Worm (Caenorhabditis elegans) whole organism, young adult: Measurements from ENCODE around the gene C54G10.1.

ENCODE experiments used
- D2030.7 ChIP-seq: fragments of 200-800 bp; sonication (Bioruptor generic); IDR thresholded peaks from 2 replicates; pipeline ENCODE4 v1.3.6; 2022; ENCODE audit warnings: missing genetic modification reagents, missing genetic modification characterization, missing compliant biosample characterization
- F49E8.2 ChIP-seq: sonication (generic microtip); optimal IDR thresholded peaks from 3 replicates; lab custom pipeline; 2017; ENCODE audit warnings: missing genetic modification characterization, mild to moderate bottlenecking, missing compliant biosample characterization, antibody characterized with exemption, moderate library complexity; ENCODE audit not compliant: insufficient read depth
- F55B11.4 ChIP-seq: sonication (generic microtip); optimal IDR thresholded peaks from 2 replicates; lab custom pipeline; 2016; ENCODE audit warnings: missing compliant biosample characterization, missing genetic modification characterization, borderline replicate concordance; ENCODE audit not compliant: insufficient read depth
- F57C9.4 ChIP-seq: sonication (generic microtip); optimal IDR thresholded peaks from 2 replicates; lab custom pipeline; 2017; ENCODE audit warnings: mild to moderate bottlenecking, missing genetic modification characterization, missing compliant biosample characterization
- K11D2.4 ChIP-seq: fragments of 200-800 bp; sonication (Bioruptor generic); IDR thresholded peaks from 2 replicates; pipeline ENCODE4 v1.3.6; 2022; ENCODE audit warnings: missing genetic modification reagents, missing genetic modification characterization, missing compliant biosample characterization
- Y56A3A.18 ChIP-seq: fragments of 200-800 bp; sonication (Bioruptor generic); IDR thresholded peaks from 2 replicates; pipeline ENCODE4 v1.3.6; 2022; ENCODE audit warnings: missing genetic modification reagents, missing genetic modification characterization, missing compliant biosample characterization
- ZK185.1 ChIP-seq: sonication (generic microtip); optimal IDR thresholded peaks from 2 replicates; lab custom pipeline; 2016; ENCODE audit warnings: mild to moderate bottlenecking, missing genetic modification characterization, missing compliant biosample characterization; ENCODE audit not compliant: poor library complexity, severe bottlenecking
- aptf-3 ChIP-seq: fragments of 200-800 bp; sonication (Bioruptor generic); IDR thresholded peaks from 2 replicates; pipeline ENCODE4 v1.3.6; 2022; ENCODE audit warnings: missing genetic modification characterization, missing compliant biosample characterization
- attf-5 ChIP-seq: fragments of 200-800 bp; sonication (Bioruptor generic); optimal IDR thresholded peaks from 2 replicates; lab custom pipeline; 2018; ENCODE audit warnings: mild to moderate bottlenecking, missing genetic modification characterization, missing compliant biosample characterization
- bed-1 ChIP-seq: fragments of 200-800 bp; sonication (Bioruptor generic); IDR thresholded peaks from 2 replicates; pipeline ENCODE4 v1.3.6; 2022; ENCODE audit warnings: missing genetic modification reagents, missing genetic modification characterization, missing compliant biosample characterization
- ccch-3 ChIP-seq: fragments of 200-800 bp; sonication (Bioruptor generic); optimal IDR thresholded peaks from 2 replicates; lab custom pipeline; 2018; ENCODE audit warnings: mild to moderate bottlenecking, missing genetic modification characterization, missing compliant biosample characterization
- cebp-1 ChIP-seq, 2 experiments: fragments of 200-800 bp in 1 of 2; sonication (Bioruptor generic) in 1 of 2; sonication (generic microtip) in 1 of 2; IDR thresholded peaks in 1 of 2; optimal IDR thresholded peaks in 1 of 2; 2 replicates each; pipeline versions ENCODE4 v1.3.6 to Lab custom; 2017 to 2022; ENCODE audit warnings: missing compliant biosample characterization in 2 of 2, missing genetic modification characterization in 2 of 2, mild to moderate bottlenecking in 1 of 2, missing genetic modification reagents in 1 of 2, moderate library complexity in 1 of 2
- ceh-100 ChIP-seq: fragments of 200-800 bp; sonication (Bioruptor generic); IDR thresholded peaks from 2 replicates; pipeline ENCODE4 v1.3.6; 2022; ENCODE audit warnings: missing genetic modification reagents, missing genetic modification characterization, missing compliant biosample characterization
- ceh-40 ChIP-seq: fragments of 200-800 bp; sonication (Bioruptor generic); IDR thresholded peaks from 2 replicates; pipeline ENCODE4 v1.3.6; 2022; ENCODE audit warnings: missing genetic modification characterization, missing compliant biosample characterization
- efl-1 ChIP-seq: fragments of 150-350 bp; optimal IDR thresholded peaks from 2 replicates; lab custom pipeline; 2014; ENCODE audit warnings: missing biosample characterization, missing genetic modification reagents, missing genetic modification characterization
- him-1 ChIP-seq: sonication (generic microtip); optimal IDR thresholded peaks from 2 replicates; lab custom pipeline; 2016; ENCODE audit warnings: missing genotype, missing genetic modification reagents, missing genetic modification characterization, missing compliant biosample characterization
- hlh-12 ChIP-seq: sonication (generic microtip); optimal IDR thresholded peaks from 2 replicates; lab custom pipeline; 2016; ENCODE audit warnings: missing genetic modification characterization, missing compliant biosample characterization
- hmg-1.2 ChIP-seq: fragments of 200-800 bp; sonication (Bioruptor generic); IDR thresholded peaks from 2 replicates; pipeline ENCODE4 v1.3.6; 2022; ENCODE audit warnings: missing genetic modification reagents, missing genetic modification characterization, missing compliant biosample characterization
- lag-1 ChIP-seq: fragments of 200-800 bp; sonication (Bioruptor generic); IDR thresholded peaks from 2 replicates; pipeline ENCODE4 v1.3.6; 2022; ENCODE audit warnings: missing genetic modification reagents, missing genetic modification characterization, missing compliant biosample characterization
- let-526 ChIP-seq: fragments of 200-800 bp; sonication (Bioruptor generic); IDR thresholded peaks from 2 replicates; pipeline ENCODE4 v1.3.6; 2022; ENCODE audit warnings: missing genetic modification reagents, missing genetic modification characterization, missing compliant biosample characterization
- let-607 ChIP-seq, 2 experiments: fragments of 200-800 bp in 1 of 2; sonication (Bioruptor generic) in 1 of 2; sonication (generic microtip) in 1 of 2; optimal IDR thresholded peaks; 2 replicates each; lab custom pipeline; 2016 to 2018; ENCODE audit warnings: mild to moderate bottlenecking in 2 of 2, missing compliant biosample characterization in 2 of 2, missing genetic modification characterization in 2 of 2, moderate library complexity in 2 of 2, missing genotype in 1 of 2
- lin-26 ChIP-seq: fragments of 200-800 bp; sonication (Bioruptor generic); IDR thresholded peaks from 2 replicates; pipeline ENCODE4 v1.3.6; 2022; ENCODE audit warnings: missing genetic modification reagents, missing genetic modification characterization, missing compliant biosample characterization
- lir-1 ChIP-seq: fragments of 200-800 bp; sonication (Bioruptor generic); conservative IDR thresholded peaks from 2 replicates; pipeline ENCODE4 v1.3.6; 2022; ENCODE audit warnings: missing genetic modification reagents, missing genetic modification characterization, missing compliant biosample characterization
- nfya-2 ChIP-seq: fragments of 200-800 bp; sonication (Bioruptor generic); IDR thresholded peaks from 2 replicates; pipeline ENCODE4 v1.3.6; 2022; ENCODE audit warnings: missing genetic modification reagents, missing genetic modification characterization, missing compliant biosample characterization
- nhr-27 ChIP-seq: fragments of 200-800 bp; sonication (Bioruptor generic); optimal IDR thresholded peaks from 2 replicates; lab custom pipeline; 2018; ENCODE audit warnings: mild to moderate bottlenecking, missing genetic modification characterization, moderate library complexity, missing compliant biosample characterization
- nhr-90 ChIP-seq: sonication (generic microtip); optimal IDR thresholded peaks from 2 replicates; lab custom pipeline; 2016; ENCODE audit warnings: missing genotype, mild to moderate bottlenecking, missing genetic modification characterization, missing compliant biosample characterization
- pbrm-1 ChIP-seq: fragments of 200-800 bp; sonication (Bioruptor generic); IDR thresholded peaks from 2 replicates; pipeline ENCODE4 v1.3.6; 2022; ENCODE audit warnings: missing genetic modification reagents, missing genetic modification characterization, missing compliant biosample characterization
- pha-4 ChIP-seq: fragments of 150-350 bp; sonication (generic microtip); optimal IDR thresholded peaks from 2 replicates; lab custom pipeline; 2014; ENCODE audit warnings: missing biosample characterization, missing genetic modification reagents, missing genetic modification characterization
- rec-8 ChIP-seq, 2 experiments: sonication (generic microtip); optimal IDR thresholded peaks; 2 replicates each; lab custom pipeline; 2016; ENCODE audit warnings: mild to moderate bottlenecking in 2 of 2, missing genetic modification characterization in 2 of 2, missing genetic modification reagents in 2 of 2, missing genotype in 2 of 2, missing biosample characterization in 1 of 2, missing compliant biosample characterization in 1 of 2, moderate library complexity in 1 of 2
- snpc-1.3 ChIP-seq: sonication (generic microtip); optimal IDR thresholded peaks from 2 replicates; lab custom pipeline; 2017; ENCODE audit warnings: missing genetic modification characterization, mild to moderate bottlenecking, missing compliant biosample characterization, antibody characterized with exemption, moderate library complexity, missing genotype, missing genetic modification reagents; ENCODE audit not compliant: insufficient read depth
- tlf-1 ChIP-seq: fragments of 200-800 bp; sonication (Bioruptor generic); optimal IDR thresholded peaks from 2 replicates; lab custom pipeline; 2018; ENCODE audit warnings: mild to moderate bottlenecking, missing genetic modification characterization, missing compliant biosample characterization
- unc-130 ChIP-seq: sonication (generic microtip); optimal IDR thresholded peaks from 2 replicates; lab custom pipeline; 2016; ENCODE audit warnings: missing genetic modification reagents, missing genetic modification characterization, missing compliant biosample characterization
- ztf-3 ChIP-seq: fragments of 200-800 bp; sonication (Bioruptor generic); optimal IDR thresholded peaks from 2 replicates; lab custom pipeline; 2018; ENCODE audit warnings: mild to moderate bottlenecking, missing genetic modification characterization, missing compliant biosample characterization
- ztf-6 ChIP-seq: fragments of 200-800 bp; sonication (Bioruptor generic); IDR thresholded peaks from 2 replicates; pipeline ENCODE4 v1.3.6; 2022; ENCODE audit warnings: missing genetic modification reagents, missing genetic modification characterization, missing compliant biosample characterization

Gene C54G10.1

ce11 chrV:14645817-14646789 lies 5.2 kb downstream of the C54G10.1 start, which contains the start of the genes rfc-1 and pmp-3 (continued):
- TF ChIP-seq rec-8 (tag; optimal IDR thresholded peaks at IDR 0.05; lab: Kevin White, UChicago) (no peak), ceh-40 (GFP tag; lab: Robert Waterston, UW) (no peak)

ce11 chrV:14648825-14649224 lies 7.9 kb downstream of the C54G10.1 start:
- no peak for TF ChIP-seq lir-1
- no peak for TF ChIP-seq pha-4 (tag; lab: Kevin White, UChicago)
- no peak for TF ChIP-seq him-1 (tag; lab: Kevin White, UChicago)
- TF ChIP-seq F55B11.4 (tag; lab: Kevin White, UChicago), result no peak
- TF ChIP-seq pbrm-1 (GFP tag; lab: Robert Waterston, UW), result no peak
- TF ChIP-seq hlh-12, result no peak
- no peak for TF ChIP-seq hmg-1.2
- TF ChIP-seq nhr-27 (tag; lab: Kevin White, UChicago), result no peak

ce11 chrV:14649929-14650328 lies 9.0 kb downstream of the C54G10.1 start:
- no peak for TF ChIP-seq tlf-1 (GFP tag; lab: Kevin White, UChicago)
- no peak for TF ChIP-seq cebp-1 (GFP tag; IDR thresholded peaks at IDR 0.05; lab: Robert Waterston, UW)
- peak; percentile 19 for TF ChIP-seq cebp-1 (tag; optimal IDR thresholded peaks at IDR 0.05; lab: Kevin White, UChicago)

ce11 chrV:14650631-14651030 lies 9.7 kb downstream of the C54G10.1 start:
- no peak for TF ChIP-seq ccch-3 (GFP tag; lab: Kevin White, UChicago)
- TF ChIP-seq aptf-3 (GFP tag; lab: Robert Waterston, UW), result no peak
- TF ChIP-seq ceh-100 (GFP tag; lab: Robert Waterston, UW), result no peak
- TF ChIP-seq ztf-3 (GFP tag; lab: Kevin White, UChicago), result no peak
- no peak for TF ChIP-seq D2030.7 (GFP tag; lab: Robert Waterston, UW)
- TF ChIP-seq lin-26 (GFP tag; lab: Robert Waterston, UW), result no peak
- TF ChIP-seq, all 124 proteins: peak for 0

ce11 chrV:14655689-14656088 lies 14.8 kb downstream of the C54G10.1 start:
- TF ChIP-seq ceh-40 (GFP tag; lab: Robert Waterston, UW), result no peak

ce11 chrV:14656970-14657369 lies 16.1 kb downstream of the C54G10.1 start:
- TF ChIP-seq F57C9.4 (no peak), lin-26 (GFP tag; lab: Robert Waterston, UW) (peak; percentile 16; the same call in 1 of the 2 replicates), snpc-1.3 (tag; lab: Kevin White, UChicago) (no peak), let-526 (GFP tag; lab: Robert Waterston, UW) (no peak)

ce11 chrV:14658131-14658530 lies 17.2 kb downstream of the C54G10.1 start, which contains the start of gene slc-25A29:
slc-25A29 (minus strand) TSS chrV:14658175.
- TF ChIP-seq unc-130 (GFP tag; lab: Kevin White, UChicago) (no peak), nhr-90 (tag; lab: Kevin White, UChicago) (no peak), K11D2.4 (GFP tag; lab: Robert Waterston, UW) (no peak), lir-1 (no peak), lag-1 (no peak), F49E8.2 (no peak), Y56A3A.18 (GFP tag; lab: Robert Waterston, UW) (no peak), bed-1 (GFP tag; lab: Robert Waterston, UW) (no peak), ztf-6 (no peak), attf-5 (GFP tag; lab: Kevin White, UChicago) (no peak), ZK185.1 (tag; lab: Kevin White, UChicago) (no peak), nfya-2 (no peak), F57C9.4 (no peak), efl-1 (no peak), let-607 (tag; optimal IDR thresholded peaks at IDR 0.05; lab: Kevin White, UChicago) (no peak)
